Worm (Caenorhabditis elegans): ENCODE data around the gene C39H7.4.

C39H7.4 gene

ce11 chrIV:5658897-5659296 is 44.5 kb upstream of the C39H7.4 start:
- TF ChIP-seq elt-2 (tag; optimal IDR thresholded peaks at IDR 0.05) (peak; percentile 68), pqm-1 (tag; optimal IDR thresholded peaks at IDR 0.05) (peak; percentile 88), aly-2 (tag; optimal IDR thresholded peaks at IDR 0.05) (no peak), nhr-43 (tag; optimal IDR thresholded peaks at IDR 0.05; ENCODE audit: poor library complexity, severe bottlenecking) (no peak)

ce11 chrIV:5658225-5658624 is 43.8 kb upstream of the C39H7.4 start:
- TF ChIP-seq nhr-11 (tag; optimal IDR thresholded peaks at IDR 0.05) (no peak), elt-2 (tag; optimal IDR thresholded peaks at IDR 0.05) (peak; percentile 52), snpc-4 (tag; optimal IDR thresholded peaks at IDR 0.05) (no peak), lsy-12 (tag; optimal IDR thresholded peaks at IDR 0.05) (no peak)

- TF ChIP-seq nhr-25 (tag; optimal IDR thresholded peaks at IDR 0.05): peak; percentile 94
- TF ChIP-seq lsy-12 (tag; optimal IDR thresholded peaks at IDR 0.05): peak; percentile 49
- TF ChIP-seq lin-15B (tag; optimal IDR thresholded peaks at IDR 0.05): peak; percentile 62
- TF ChIP-seq nhr-23 (tag; optimal IDR thresholded peaks at IDR 0.05): peak; percentile 94
- TF ChIP-seq elt-2 (tag; optimal IDR thresholded peaks at IDR 0.05): peak; percentile 47
- TF ChIP-seq lin-39 (tag; optimal IDR thresholded peaks at IDR 0.05): peak; percentile 12
- TF ChIP-seq R02D3.7 (tag; optimal IDR thresholded peaks at IDR 0.05): peak; percentile 46
- TF ChIP-seq jun-1 (tag; optimal IDR thresholded peaks at IDR 0.05): peak; percentile 70
- peak; percentile 37 for TF ChIP-seq snpc-4 (tag; optimal IDR thresholded peaks at IDR 0.05)
- TF ChIP-seq hmg-11 (tag; optimal IDR thresholded peaks at IDR 0.05): peak; percentile 31
- TF ChIP-seq nhr-11 (tag; optimal IDR thresholded peaks at IDR 0.05): peak; percentile 67
- TF ChIP-seq pqm-1 (tag; optimal IDR thresholded peaks at IDR 0.05): peak; percentile 23
- peak; percentile 36 for TF ChIP-seq ztf-4 (tag; optimal IDR thresholded peaks at IDR 0.05)
- TF ChIP-seq eor-1 (tag; optimal IDR thresholded peaks at IDR 0.05): no peak
- peak; percentile 84 for TF ChIP-seq nfya-1 (tag; optimal IDR thresholded peaks at IDR 0.05; ENCODE audit: insufficient read depth)
- no peak for TF ChIP-seq nhr-237 (tag; optimal IDR thresholded peaks at IDR 0.05)
- no peak for TF ChIP-seq mdl-1 (tag; optimal IDR thresholded peaks at IDR 0.05)
- TF ChIP-seq pha-4 (tag; optimal IDR thresholded peaks at IDR 0.05): peak; percentile 81
- no peak for TF ChIP-seq daf-12 (tag; optimal IDR thresholded peaks at IDR 0.05)
- peak; percentile 94 for TF ChIP-seq nhr-43 (tag; optimal IDR thresholded peaks at IDR 0.05; ENCODE audit: poor library complexity, severe bottlenecking)
- TF ChIP-seq ceh-28 (tag; optimal IDR thresholded peaks at IDR 0.05): peak; percentile 67
- TF ChIP-seq egl-5 (tag; optimal IDR thresholded peaks at IDR 0.05): no peak
- no peak for TF ChIP-seq ama-1 (optimal IDR thresholded peaks at IDR 0.05)
- TF ChIP-seq elt-1 (tag; optimal IDR thresholded peaks at IDR 0.05): no peak
- TF ChIP-seq tbx-2 (tag; optimal IDR thresholded peaks at IDR 0.05): peak; percentile 59
Measured at ce11 chrIV:5657126-5657666, 42.8 kb upstream of the C39H7.4 start.

ce11 chrIV:5655966-5656389 is 41.6 kb upstream of the C39H7.4 start:
- TF ChIP-seq nhr-77 (tag; optimal IDR thresholded peaks at IDR 0.05): no peak
- no peak for TF ChIP-seq nhr-12 (tag; optimal IDR thresholded peaks at IDR 0.05)
- TF ChIP-seq mml-1 (tag; optimal IDR thresholded peaks at IDR 0.05): no peak
- TF ChIP-seq nhr-28 (tag; optimal IDR thresholded peaks at IDR 0.05): no peak
- TF ChIP-seq nfya-1 (tag; optimal IDR thresholded peaks at IDR 0.05; ENCODE audit: insufficient read depth): peak; percentile 46
- TF ChIP-seq fkh-10 (GFP tag; optimal IDR thresholded peaks at IDR 0.05): no peak
- TF ChIP-seq ceh-16 (tag; optimal IDR thresholded peaks at IDR 0.05): no peak
- TF ChIP-seq nhr-237 (tag; optimal IDR thresholded peaks at IDR 0.05): no peak
- TF ChIP-seq aly-2 (tag; optimal IDR thresholded peaks at IDR 0.05): no peak
- TF ChIP-seq ZK546.5 (tag; optimal IDR thresholded peaks at IDR 0.05): no peak
- TF ChIP-seq skn-1 (tag; optimal IDR thresholded peaks at IDR 0.05): no peak
- TF ChIP-seq nhr-11 (tag; optimal IDR thresholded peaks at IDR 0.05): no peak
- TF ChIP-seq nhr-76 (tag; optimal IDR thresholded peaks at IDR 0.05): no peak
- TF ChIP-seq lin-39 (tag; optimal IDR thresholded peaks at IDR 0.05): no peak
- no peak for TF ChIP-seq hmg-11 (tag; optimal IDR thresholded peaks at IDR 0.05)
- TF ChIP-seq elt-1 (tag; optimal IDR thresholded peaks at IDR 0.05): no peak
- TF ChIP-seq fos-1 (tag; optimal IDR thresholded peaks at IDR 0.05): no peak
- no peak for TF ChIP-seq ama-1 (optimal IDR thresholded peaks at IDR 0.05)
- TF ChIP-seq snpc-4 (tag; optimal IDR thresholded peaks at IDR 0.05): no peak
- TF ChIP-seq ztf-4 (tag; optimal IDR thresholded peaks at IDR 0.05): no peak
- TF ChIP-seq nhr-25 (tag; optimal IDR thresholded peaks at IDR 0.05): peak; percentile 84
- TF ChIP-seq fkh-2 (tag; optimal IDR thresholded peaks at IDR 0.05): no peak
- TF ChIP-seq egl-5 (tag; optimal IDR thresholded peaks at IDR 0.05): no peak
- TF ChIP-seq zag-1 (tag; optimal IDR thresholded peaks at IDR 0.05): no peak
- TF ChIP-seq pha-4 (tag; optimal IDR thresholded peaks at IDR 0.05): peak; percentile 24
- TF ChIP-seq daf-12 (tag; optimal IDR thresholded peaks at IDR 0.05): no peak
- peak; percentile 94 for TF ChIP-seq lin-15B (tag; optimal IDR thresholded peaks at IDR 0.05)
- TF ChIP-seq unc-39 (tag; optimal IDR thresholded peaks at IDR 0.05): no peak
- no peak for TF ChIP-seq sea-2 (GFP tag; optimal IDR thresholded peaks at IDR 0.05)
- peak; percentile 49 for TF ChIP-seq R02D3.7 (tag; optimal IDR thresholded peaks at IDR 0.05)
- no peak for TF ChIP-seq nhr-67 (tag; optimal IDR thresholded peaks at IDR 0.05)
- TF ChIP-seq ceh-28 (tag; optimal IDR thresholded peaks at IDR 0.05): no peak
- TF ChIP-seq eor-1 (tag; optimal IDR thresholded peaks at IDR 0.05): no peak
- TF ChIP-seq elt-2 (tag; optimal IDR thresholded peaks at IDR 0.05): peak; percentile 51
- peak; percentile 87 for TF ChIP-seq nhr-43 (tag; optimal IDR thresholded peaks at IDR 0.05; ENCODE audit: poor library complexity, severe bottlenecking)
- no peak for TF ChIP-seq unc-62 (GFP tag; optimal IDR thresholded peaks at IDR 0.05)
- peak; percentile 66 for TF ChIP-seq jun-1 (tag; optimal IDR thresholded peaks at IDR 0.05)
- TF ChIP-seq ceh-82 (tag; optimal IDR thresholded peaks at IDR 0.05): no peak
- no peak for TF ChIP-seq tbx-2 (tag; optimal IDR thresholded peaks at IDR 0.05)
